Fruit fly (Drosophila melanogaster): ENCODE data around the gene Jon74E.
A peak's percentile ranks its signal among the peaks of the same experiment; 100 is the strongest.

Gene Jon74E

dm6 chr3L:17534396-17534795 is 14.5 kb downstream of the Jon74E start:
- TF ChIP-seq wor (GFP tag; IDR thresholded peaks at IDR 0.05): no peak
- no peak for TF ChIP-seq CG3847 (GFP tag; IDR thresholded peaks at IDR 0.05)
- TF ChIP-seq Trl (optimal IDR thresholded peaks at IDR 0.05): peak; percentile 23 to 29
- no peak for TF ChIP-seq Trl (GFP tag; optimal IDR thresholded peaks at IDR 0.05)
- TF ChIP-seq Meics (GFP tag; optimal IDR thresholded peaks at IDR 0.05): peak; percentile 47
- 0 out of 4 replicates have a peak, but pooled peaks have one; percentile 51 for TF ChIP-seq chinmo (GFP tag; IDR thresholded peaks at IDR 0.05; ENCODE audit: partially characterized antibody)
- TF ChIP-seq otp (GFP tag; IDR thresholded peaks at IDR 0.05): 0 out of 3 replicates have a peak, but pooled peaks have one; percentile 16
- no peak for TF ChIP-seq CG4328 (GFP tag; optimal IDR thresholded peaks at IDR 0.05)
- peak; percentile 48; the same call in 1 of the 2 replicates for TF ChIP-seq vvl (GFP tag; IDR thresholded peaks at IDR 0.05)
- TF ChIP-seq CG9876 (GFP tag; optimal IDR thresholded peaks at IDR 0.05): no peak
- peak; percentile 20 for TF ChIP-seq cg (GFP tag; optimal IDR thresholded peaks at IDR 0.05)
- no peak for TF ChIP-seq corto (GFP tag; optimal IDR thresholded peaks at IDR 0.05)
- TF ChIP-seq CG12155 (GFP tag; optimal IDR thresholded peaks at IDR 0.05): no peak
- TF ChIP-seq CG17912 (GFP tag; optimal IDR thresholded peaks at IDR 0.05): no peak
- TF ChIP-seq jigr1 (GFP tag; IDR thresholded peaks at IDR 0.05): no peak
- TF ChIP-seq Med (GFP tag): peak; percentile 40
- peak; percentile 43 for TF ChIP-seq zen (tag; optimal IDR thresholded peaks at IDR 0.05)
- TF ChIP-seq CG11247 (GFP tag; IDR thresholded peaks at IDR 0.05): 0 out of 2 replicates have a peak, but pooled peaks have one; percentile 18
- TF ChIP-seq CG13894 (tag; optimal IDR thresholded peaks at IDR 0.05): peak; percentile 2
- TF ChIP-seq CG3995 (GFP tag; optimal IDR thresholded peaks at IDR 0.05): no peak
- peak; percentile 1 for TF ChIP-seq CG12769 (tag; optimal IDR thresholded peaks at IDR 0.05)
- 0 out of 3 replicates have a peak, but pooled peaks have one; percentile 9 for TF ChIP-seq so (GFP tag; IDR thresholded peaks at IDR 0.05)
- peak in 1 of 2 experiments; percentile 49 for TF ChIP-seq Eip74EF (GFP tag; optimal IDR thresholded peaks at IDR 0.05)
- TF ChIP-seq pan (optimal IDR thresholded peaks at IDR 0.05): no peak
- TF ChIP-seq pan (GFP tag; optimal IDR thresholded peaks at IDR 0.05 in 1 of 2, IDR thresholded peaks at IDR 0.05 in 1 of 2): peak in 1 of 2 experiments; percentile 8
- 0 out of 2 replicates have a peak, but pooled peaks have one; percentile 8 for TF ChIP-seq sob (GFP tag; IDR thresholded peaks at IDR 0.05)
- no peak for TF ChIP-seq CG10366 (GFP tag; IDR thresholded peaks at IDR 0.05)
- peak in 1 of 2 experiments; percentile 73 for TF ChIP-seq Pdp1 (GFP tag; optimal IDR thresholded peaks at IDR 0.05)
- 0 out of 2 replicates have a peak, but pooled peaks have one; percentile 33 for TF ChIP-seq slbo (GFP tag; IDR thresholded peaks at IDR 0.05)
- no peak for TF ChIP-seq CG6175 (GFP tag; IDR thresholded peaks at IDR 0.05)
- TF ChIP-seq cwo (GFP tag; optimal IDR thresholded peaks at IDR 0.05): peak; percentile 56
- no peak for TF ChIP-seq Rx (GFP tag; IDR thresholded peaks at IDR 0.05)
- 0 out of 3 replicates have a peak, but pooled peaks have one; percentile 7 for TF ChIP-seq Dbx (GFP tag; IDR thresholded peaks at IDR 0.05)
- TF ChIP-seq Awh (GFP tag; IDR thresholded peaks at IDR 0.05): peak; percentile 75
- TF ChIP-seq Optix (GFP tag; IDR thresholded peaks at IDR 0.05): 0 out of 3 replicates have a peak, but pooled peaks have one; percentile 5
- TF ChIP-seq btn (GFP tag; optimal IDR thresholded peaks at IDR 0.05): no peak
- peak; percentile 25 for TF ChIP-seq CG7987 (GFP tag; optimal IDR thresholded peaks at IDR 0.05)
- TF ChIP-seq chm (GFP tag; IDR thresholded peaks at IDR 0.05): peak; percentile 52; the same call in 1 of the 2 replicates
- no peak for TF ChIP-seq CG8089 (GFP tag; optimal IDR thresholded peaks at IDR 0.05)
- TF ChIP-seq ken (GFP tag; IDR thresholded peaks at IDR 0.05): 0 out of 3 replicates have a peak, but pooled peaks have one; percentile 17
- no peak for TF ChIP-seq eve (GFP tag; optimal IDR thresholded peaks at IDR 0.05)
- no peak for TF ChIP-seq sens-2 (GFP tag; IDR thresholded peaks at IDR 0.05)
- TF ChIP-seq CG6791 (GFP tag; IDR thresholded peaks at IDR 0.05; ENCODE audit: partially characterized antibody): no peak
- TF ChIP-seq Hmr (GFP tag; optimal IDR thresholded peaks at IDR 0.05): no peak
- TF ChIP-seq Stat92E (GFP tag; optimal IDR thresholded peaks at IDR 0.05): no peak
- no peak for TF ChIP-seq CG10267 (tag; optimal IDR thresholded peaks at IDR 0.05)
- no peak for TF ChIP-seq CG1529 (GFP tag; optimal IDR thresholded peaks at IDR 0.05)
